Fruit fly (Drosophila melanogaster) whole organism, embryonic: ENCODE results near the gene mRpL10.
A peak's percentile ranks its signal among the peaks of the same experiment; 100 is the strongest.

Experiments used
- Adf1 ChIP-seq: fragments of 200-800 bp; sonication (Bioruptor generic); IDR thresholded peaks from 2 replicates; pipeline ENCODE4 v1.3.6; 2022; ENCODE audit warnings: missing biosample characterization, missing genetic modification characterization
- Bdp1 ChIP-seq: fragments of 200-800 bp; sonication (Bioruptor generic); optimal IDR thresholded peaks from 3 replicates; lab custom pipeline; 2016; ENCODE audit warnings: missing biosample characterization, missing genetic modification characterization
- Bgb ChIP-seq: fragments of 200-800 bp; sonication (Bioruptor generic); IDR thresholded peaks from 2 replicates; pipeline ENCODE4 v1.3.6; 2022; ENCODE audit warnings: missing biosample characterization, missing genetic modification characterization; ENCODE audit not compliant: partially characterized antibody
- CG10321 ChIP-seq: fragments of 200-800 bp; sonication (Bioruptor generic); IDR thresholded peaks from 2 replicates; pipeline ENCODE4 v1.3.6; 2022; ENCODE audit warnings: missing biosample characterization, missing genetic modification characterization
- CG10654 ChIP-seq: fragments of 200-800 bp; sonication (Bioruptor generic); optimal IDR thresholded peaks from 2 replicates; lab custom pipeline; 2016; ENCODE audit warnings: missing biosample characterization, missing genetic modification characterization
- CG11398 ChIP-seq: fragments of 200-800 bp; sonication (Bioruptor generic); optimal IDR thresholded peaks from 2 replicates; lab custom pipeline; 2016; ENCODE audit warnings: missing biosample characterization, missing genetic modification characterization
- CG11504 ChIP-seq: fragments of 200-800 bp; sonication (Bioruptor generic); optimal IDR thresholded peaks from 3 replicates; lab custom pipeline; 2019; ENCODE audit warnings: missing biosample characterization, mild to moderate bottlenecking, missing genetic modification characterization, moderate library complexity
- CG13123 ChIP-seq: fragments of 200-800 bp; sonication (Bioruptor generic); optimal IDR thresholded peaks from 2 replicates; lab custom pipeline; 2016; ENCODE audit warnings: missing biosample characterization, missing genetic modification characterization
- CG14441 ChIP-seq: fragments of 200-800 bp; sonication (Bioruptor generic); IDR thresholded peaks from 2 replicates; pipeline ENCODE4 v1.3.6; 2022; ENCODE audit warnings: missing biosample characterization, missing genetic modification characterization
- CG15479 ChIP-seq: fragments of 200-800 bp; sonication (Bioruptor generic); optimal IDR thresholded peaks from 3 replicates; lab custom pipeline; 2019; ENCODE audit warnings: missing biosample characterization, mild to moderate bottlenecking, missing genetic modification characterization, moderate library complexity
- CG1602 ChIP-seq: fragments of 200-800 bp; sonication (Bioruptor generic); optimal IDR thresholded peaks from 3 replicates; lab custom pipeline; 2016; ENCODE audit warnings: missing biosample characterization, missing genetic modification characterization
- CG2712 ChIP-seq: fragments of 200-800 bp; optimal IDR thresholded peaks from 3 replicates; lab custom pipeline; 2019; ENCODE audit warnings: missing biosample characterization, mild to moderate bottlenecking, missing genetic modification characterization, moderate library complexity
- CG31224 ChIP-seq: fragments of 200-800 bp; sonication (Bioruptor generic); IDR thresholded peaks from 2 replicates; pipeline ENCODE4 v1.3.6; 2022; ENCODE audit warnings: missing biosample characterization, missing genetic modification characterization
- CG33557 ChIP-seq: fragments of 200-800 bp; sonication (Bioruptor generic); optimal IDR thresholded peaks from 2 replicates; lab custom pipeline; 2019; ENCODE audit warnings: missing biosample characterization, mild to moderate bottlenecking, missing genetic modification characterization, moderate library complexity
- CG3847 ChIP-seq: fragments of 200-800 bp; sonication (Bioruptor generic); IDR thresholded peaks from 2 replicates; pipeline ENCODE4 v1.3.6; 2022; ENCODE audit warnings: missing biosample characterization, missing genetic modification characterization
- CG3995 ChIP-seq: fragments of 200-800 bp; sonication (Bioruptor generic); optimal IDR thresholded peaks from 3 replicates; lab custom pipeline; 2016; ENCODE audit warnings: missing biosample characterization, missing genetic modification characterization
- CG6813 ChIP-seq: fragments of 200-800 bp; sonication (Bioruptor generic); optimal IDR thresholded peaks from 2 replicates; lab custom pipeline; 2017; ENCODE audit warnings: missing biosample characterization, missing genetic modification characterization, mild to moderate bottlenecking, moderate library complexity, missing genetic modification reagents
- CG8944 ChIP-seq: fragments of 200-800 bp; sonication (Bioruptor generic); optimal IDR thresholded peaks from 3 replicates; lab custom pipeline; 2016; ENCODE audit warnings: missing biosample characterization, missing genetic modification characterization
- CHES-1-like ChIP-seq: fragments of 200-800 bp; sonication (Bioruptor generic); optimal IDR thresholded peaks from 2 replicates; lab custom pipeline; 2016; ENCODE audit warnings: missing biosample characterization, missing genetic modification characterization
- Chrac-16 ChIP-seq: fragments of 200-800 bp; sonication (Bioruptor generic); optimal IDR thresholded peaks from 3 replicates; lab custom pipeline; 2016; ENCODE audit warnings: missing biosample characterization, missing genetic modification characterization
- CoRest ChIP-seq: fragments of 200-800 bp; sonication (Bioruptor generic); optimal IDR thresholded peaks from 3 replicates; lab custom pipeline; 2018; ENCODE audit warnings: missing biosample characterization, mild to moderate bottlenecking, missing genetic modification characterization, moderate library complexity
- Ets65A ChIP-seq: fragments of 200-800 bp; sonication (Bioruptor generic); peaks from one replicate; lab custom pipeline; 2016; ENCODE audit warnings: missing biosample characterization, missing genetic modification characterization
- HLHmδ ChIP-seq: fragments of 200-800 bp; sonication (Bioruptor generic); optimal IDR thresholded peaks from 2 replicates; lab custom pipeline; 2018; ENCODE audit warnings: missing biosample characterization, mild to moderate bottlenecking, missing genetic modification characterization, moderate library complexity
- Hr51 ChIP-seq, 2 experiments: fragments of 200-800 bp; sonication (Bioruptor generic); optimal IDR thresholded peaks; 2 replicates in 1 of 2; 3 replicates in 1 of 2; lab custom pipeline; 2016 to 2018; ENCODE audit warnings: missing biosample characterization in 2 of 2, missing genetic modification characterization in 2 of 2, mild to moderate bottlenecking in 1 of 2, moderate library complexity in 1 of 2
- MBD-R2 ChIP-seq: fragments of 200-800 bp; sonication (Bioruptor generic); IDR thresholded peaks from 2 replicates; pipeline ENCODE4 v1.3.6; 2022; ENCODE audit warnings: missing biosample characterization, missing genetic modification characterization
- Myb ChIP-seq: fragments of 200-800 bp; sonication (Bioruptor generic); optimal IDR thresholded peaks from 2 replicates; lab custom pipeline; 2016; ENCODE audit warnings: missing biosample characterization, missing genetic modification characterization
- Oli ChIP-seq: fragments of 200-800 bp; sonication (Bioruptor generic); optimal IDR thresholded peaks from 2 replicates; lab custom pipeline; 2018; ENCODE audit warnings: missing biosample characterization, mild to moderate bottlenecking, missing genetic modification characterization, moderate library complexity
- Opbp ChIP-seq: fragments of 200-800 bp; sonication (Bioruptor generic); IDR thresholded peaks from 3 replicates; pipeline ENCODE4 v1.3.6; 2022; ENCODE audit warnings: missing biosample characterization, missing genetic modification characterization; ENCODE audit not compliant: partially characterized antibody
- PHDP ChIP-seq: fragments of 200-800 bp; sonication (Bioruptor generic); optimal IDR thresholded peaks from 3 replicates; lab custom pipeline; 2018; ENCODE audit warnings: missing biosample characterization, mild to moderate bottlenecking, missing genetic modification characterization, moderate library complexity
- Pdp1 ChIP-seq, 2 experiments: fragments of 200-800 bp; sonication (Bioruptor generic); optimal IDR thresholded peaks; 3 replicates each; lab custom pipeline; 2016; ENCODE audit warnings: missing biosample characterization in 2 of 2, missing genetic modification characterization in 2 of 2, mild to moderate bottlenecking in 1 of 2, moderate library complexity in 1 of 2
- bowl ChIP-seq: fragments of 200-800 bp; sonication (Bioruptor generic); IDR thresholded peaks from 2 replicates; pipeline ENCODE4 v1.3.6; 2022; ENCODE audit warnings: missing biosample characterization, missing genetic modification characterization
- dan ChIP-seq: fragments of 200-800 bp; sonication (Bioruptor generic); IDR thresholded peaks from 2 replicates; pipeline ENCODE4 v1.3.6; 2022; ENCODE audit warnings: missing biosample characterization, missing genetic modification characterization
- esg ChIP-seq: fragments of 200-800 bp; sonication (Bioruptor generic); conservative IDR thresholded peaks from 2 replicates; pipeline ENCODE4 v1.3.6; 2022; ENCODE audit warnings: missing biosample characterization, missing genetic modification characterization
- org-1 ChIP-seq: fragments of 200-800 bp; sonication (Bioruptor generic); optimal IDR thresholded peaks from 2 replicates; lab custom pipeline; 2017; ENCODE audit warnings: missing biosample characterization, missing genetic modification characterization
- sd ChIP-seq: fragments of 200-800 bp; sonication (Bioruptor generic); optimal IDR thresholded peaks from 3 replicates; lab custom pipeline; 2018; ENCODE audit warnings: missing biosample characterization, mild to moderate bottlenecking, missing genetic modification characterization, moderate library complexity
- sim ChIP-seq: fragments of 200-800 bp; sonication (Bioruptor generic); IDR thresholded peaks from 2 replicates; pipeline ENCODE4 v1.3.6; 2022; ENCODE audit warnings: missing biosample characterization, missing genetic modification characterization
- slou ChIP-seq: fragments of 200-800 bp; sonication (Bioruptor generic); optimal IDR thresholded peaks from 3 replicates; lab custom pipeline; 2016; ENCODE audit warnings: missing biosample characterization, missing genetic modification characterization
- stc ChIP-seq: fragments of 200-800 bp; sonication (Bioruptor generic); IDR thresholded peaks from 2 replicates; pipeline ENCODE4 v1.3.6; 2022; ENCODE audit warnings: missing biosample characterization, missing genetic modification characterization

Gene mRpL10

DNA sequence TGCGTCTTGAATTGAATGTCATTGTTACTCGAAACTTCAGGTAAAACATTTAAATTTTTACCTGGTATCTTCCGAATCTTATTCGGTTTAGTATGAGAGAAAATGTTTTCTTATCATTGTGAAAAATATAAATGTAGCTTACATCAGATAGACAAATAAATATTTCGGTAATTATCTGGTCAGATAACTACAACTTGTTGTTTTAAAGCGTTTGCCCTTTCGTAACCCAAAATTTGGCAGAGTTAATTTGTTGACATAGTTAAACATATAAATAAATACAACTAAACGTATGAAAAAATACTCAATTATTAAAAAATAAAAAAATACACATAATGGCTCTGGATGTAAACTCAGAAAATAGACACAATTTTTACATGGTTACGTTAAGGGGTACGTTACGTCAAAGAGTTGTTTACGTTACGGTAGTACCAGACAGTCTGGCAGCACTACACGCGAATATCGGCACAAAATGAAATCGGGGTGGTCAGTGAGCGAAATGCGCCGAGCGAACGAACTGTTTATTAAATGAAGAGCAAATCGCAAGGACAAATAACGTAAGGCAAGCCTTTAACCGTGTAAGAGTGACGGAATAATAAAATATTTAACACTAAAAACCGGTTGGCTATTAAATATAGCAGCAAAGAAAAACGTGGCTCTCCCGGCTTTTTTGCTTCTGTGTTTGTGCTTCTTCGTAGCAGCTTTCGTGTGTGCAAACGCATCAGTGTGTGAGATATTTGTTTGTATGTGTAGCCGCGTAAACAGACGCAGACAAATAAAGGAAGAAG, 21.0 kb upstream of the mRpL10 start (continued):
- TF ChIP-seq esg (GFP tag; lab: Robert Waterston, UW) = no peak
- no peak for TF ChIP-seq PHDP (tag; lab: Kevin White, UChicago)
- no peak for TF ChIP-seq Oli (tag; lab: Kevin White, UChicago)
- TF ChIP-seq org-1 (GFP tag; lab: Kevin White, UChicago) = no peak
- no peak for TF ChIP-seq dan (GFP tag; lab: Robert Waterston, UW)
- TF ChIP-seq CG8944 (GFP tag; lab: Kevin White, UChicago) = no peak
- no peak for TF ChIP-seq CG10654 (GFP tag; lab: Kevin White, UChicago)
- no peak for TF ChIP-seq sd
- TF ChIP-seq CG2712 (tag; lab: Kevin White, UChicago) = peak; percentile 28
- no peak for TF ChIP-seq CG13123 (GFP tag; lab: Kevin White, UChicago)
- no peak for TF ChIP-seq CG31224 (GFP tag; lab: Robert Waterston, UW)
- TF ChIP-seq Opbp (GFP tag; lab: Robert Waterston, UW) = no peak; the same call in 1 of the 3 replicates
- TF ChIP-seq CG33557 = no peak
- TF ChIP-seq CG10321 (GFP tag; lab: Robert Waterston, UW) = no peak
- TF ChIP-seq CoRest (tag; lab: Kevin White, UChicago) = no peak
- TF ChIP-seq CG15479 (GFP tag; lab: Kevin White, UChicago) = no peak
- no peak for TF ChIP-seq CG11398
- no peak for TF ChIP-seq CG6813
- TF ChIP-seq Hr51 (GFP tag; optimal IDR thresholded peaks at IDR 0.05; lab: Kevin White, UChicago) = peak in 1 of 2 experiments; percentile 8
- TF ChIP-seq CG3995 (GFP tag; lab: Kevin White, UChicago) = no peak
- TF ChIP-seq sim (GFP tag; lab: Robert Waterston, UW) = no peak
- TF ChIP-seq Adf1 (GFP tag; lab: Robert Waterston, UW) = no peak
- TF ChIP-seq CG1602 (GFP tag; lab: Kevin White, UChicago) = no peak
- TF ChIP-seq Bgb = peak; percentile 60; the same call in 1 of the 2 replicates
- peak; percentile 40 for TF ChIP-seq CHES-1-like
- TF ChIP-seq slou (GFP tag; lab: Kevin White, UChicago) = no peak
- TF ChIP-seq Myb (GFP tag; lab: Kevin White, UChicago) = peak; percentile 3
- no peak for TF ChIP-seq Chrac-16 (GFP tag; lab: Kevin White, UChicago)
- TF ChIP-seq, all 482 proteins: peak for 49

DNA sequence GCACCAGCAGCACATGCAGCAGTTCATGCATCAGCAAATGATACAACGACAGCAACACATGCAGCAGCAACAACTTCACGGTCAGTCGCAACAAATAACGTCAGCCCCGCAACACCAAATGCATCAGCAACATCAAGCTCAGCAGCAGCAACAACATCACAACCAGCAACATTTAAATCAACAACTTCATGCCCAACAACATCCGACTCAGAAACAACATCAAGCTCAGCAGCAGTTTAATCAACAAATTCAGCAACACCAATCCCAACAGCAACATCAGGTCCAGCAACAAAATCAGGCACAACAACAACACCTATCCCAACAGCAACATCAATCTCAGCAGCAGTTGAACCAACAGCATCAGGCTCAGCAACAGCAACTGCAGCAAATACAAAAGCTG, 7.9 kb upstream of the mRpL10 start:
- TF ChIP-seq stc (GFP tag; lab: Robert Waterston, UW) = no peak
- TF ChIP-seq CG14441 (GFP tag; lab: Robert Waterston, UW) = no peak
- TF ChIP-seq HLHmδ (GFP tag; lab: Kevin White, UChicago) = no peak
- no peak for TF ChIP-seq bowl
- TF ChIP-seq CG3847 (GFP tag; lab: Robert Waterston, UW) = no peak
- TF ChIP-seq CG11504 = peak; percentile 96
- TF ChIP-seq MBD-R2 = no peak

DNA sequence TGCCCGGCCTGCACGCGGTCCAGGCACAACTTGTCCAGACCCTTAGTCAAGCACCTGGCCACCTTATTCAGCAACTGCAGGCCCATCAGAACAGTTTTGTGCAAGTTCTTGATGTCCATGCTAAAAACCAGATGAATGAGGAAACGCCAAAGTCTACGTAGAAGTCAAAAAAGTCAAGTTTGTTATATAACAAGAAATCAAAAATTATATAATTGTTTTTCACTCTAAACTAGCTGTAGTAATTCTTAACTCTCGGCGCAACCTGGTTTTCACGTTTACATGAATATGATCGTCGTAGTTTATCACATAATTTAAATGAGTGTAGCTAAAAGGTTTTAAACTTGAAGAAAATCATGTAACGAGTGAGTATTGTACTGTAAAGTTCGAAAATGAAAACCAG, 978 bp downstream of the mRpL10 start:
- TF ChIP-seq Ets65A (peak; percentile 51), Pdp1 (GFP tag; optimal IDR thresholded peaks at IDR 0.05; lab: Kevin White, UChicago) (peak in 1 of 2 experiments; percentile 93), Bdp1 (GFP tag; lab: Kevin White, UChicago) (no peak)
